Worm (Caenorhabditis elegans) whole organism, L2 larva: Measurements from ENCODE around the gene unc-84.

Experiments used
- dmd-4 ChIP-seq: sonication (generic microtip); optimal IDR thresholded peaks from 2 replicates; lab custom pipeline; 2017; ENCODE audit warnings: missing biosample characterization, missing genetic modification characterization
- elt-1 ChIP-seq: fragments of 150-350 bp; optimal IDR thresholded peaks from 2 replicates; lab custom pipeline; 2014; ENCODE audit warnings: missing biosample characterization, missing genetic modification characterization
- elt-3 ChIP-seq: sonication (generic microtip); optimal IDR thresholded peaks from 2 replicates; lab custom pipeline; 2017; ENCODE audit warnings: missing biosample characterization, missing genetic modification characterization
- lin-39 ChIP-seq: fragments of 150-350 bp; optimal IDR thresholded peaks from 2 replicates; lab custom pipeline; 2014; ENCODE audit warnings: missing biosample characterization, missing genetic modification reagents, missing genetic modification characterization
- mdl-1 ChIP-seq, 2 experiments: fragments of 150-350 bp in 1 of 2; sonication (generic microtip) in 1 of 2; optimal IDR thresholded peaks; 2 replicates each; lab custom pipeline; 2017; ENCODE audit warnings: missing biosample characterization in 2 of 2, missing genetic modification characterization in 2 of 2
- nhr-237 ChIP-seq: fragments of 150-350 bp; optimal IDR thresholded peaks from 2 replicates; lab custom pipeline; 2014; ENCODE audit warnings: missing biosample characterization, missing genetic modification characterization
- nhr-25 ChIP-seq: fragments of 150-350 bp; sonication (generic microtip); optimal IDR thresholded peaks from 3 replicates; lab custom pipeline; 2014; ENCODE audit warnings: missing biosample characterization, missing genetic modification characterization

DNA sequence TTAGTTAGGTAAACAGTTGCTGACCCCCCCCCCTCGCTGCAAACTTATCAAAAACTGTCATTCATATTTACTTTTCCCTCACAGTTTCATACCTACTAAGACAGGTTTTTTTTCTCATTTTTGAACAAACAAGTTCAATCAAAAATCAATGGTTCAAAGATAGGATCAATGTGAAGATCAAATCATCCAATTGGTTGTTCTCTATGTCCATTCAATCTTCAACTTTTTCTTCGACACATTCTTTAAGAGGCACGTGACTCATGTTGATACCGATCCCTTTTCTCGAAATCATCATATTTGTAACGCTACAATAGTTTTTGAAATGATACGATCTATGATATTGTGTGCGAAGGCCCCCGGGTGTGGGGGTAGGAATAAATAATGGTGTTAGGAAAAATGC lies 44.9 kb upstream of the unc-84 start:
- TF ChIP-seq mdl-1 (tag; optimal IDR thresholded peaks at IDR 0.05; lab: Kevin White, UChicago), result peak; percentile 20 to 49
- TF ChIP-seq nhr-25, result peak; percentile 90
- peak; percentile 19 for TF ChIP-seq elt-1 (tag; lab: Kevin White, UChicago)
- TF ChIP-seq lin-39 (tag; lab: Kevin White, UChicago), result no peak
- TF ChIP-seq nhr-237 (tag; lab: Kevin White, UChicago), result no peak
- TF ChIP-seq dmd-4 (tag; lab: Kevin White, UChicago), result no peak
- TF ChIP-seq elt-3 (tag; lab: Kevin White, UChicago), result no peak
